Fruit fly (Drosophila melanogaster): ENCODE data around the gene CG43074.

Gene CG43074

DNA sequence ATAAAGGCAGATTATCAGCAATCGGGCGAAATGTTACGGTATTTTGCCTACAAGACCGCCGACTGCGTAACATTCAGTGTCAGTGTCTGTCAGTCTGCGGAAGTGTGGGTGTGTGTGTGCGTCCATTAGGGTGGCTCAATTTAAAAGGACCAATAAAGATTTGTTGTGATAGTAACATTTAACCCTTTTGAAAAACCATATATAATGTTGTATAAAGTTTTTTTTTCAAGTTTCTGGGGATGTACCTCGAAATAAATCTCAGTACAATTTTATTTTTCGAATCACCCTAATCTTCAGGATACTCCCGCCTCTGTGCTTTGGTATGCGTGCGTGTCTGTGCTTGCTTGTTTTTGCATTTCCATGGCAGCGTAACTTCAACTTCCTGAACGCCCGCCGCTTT is 11.7 kb downstream of the CG43074 start (continued):
- TF ChIP-seq dpn (GFP tag; optimal IDR thresholded peaks at IDR 0.05) (peak; percentile 61 to 64), esg (GFP tag; conservative IDR thresholded peaks at IDR 0.05) (peak; percentile 62), dm (GFP tag; optimal IDR thresholded peaks at IDR 0.05) (peak; percentile 27), gsb (GFP tag; IDR thresholded peaks at IDR 0.05) (peak; percentile 57; the same call in 1 of the 2 replicates), Sin3A (optimal IDR thresholded peaks at IDR 0.05) (no peak), phol (tag; optimal IDR thresholded peaks at IDR 0.05) (peak; percentile 43), CG10543 (GFP tag; optimal IDR thresholded peaks at IDR 0.05) (peak; percentile 67), ara (GFP tag; IDR thresholded peaks at IDR 0.05) (peak; percentile 27; the same call in 1 of the 2 replicates), CG16813 (GFP tag; IDR thresholded peaks at IDR 0.05; ENCODE audit: partially characterized antibody) (no peak), CG4404 (GFP tag; IDR thresholded peaks at IDR 0.05) (0 out of 2 replicates have a peak, but pooled peaks have one; percentile 14), CG5180 (GFP tag; optimal IDR thresholded peaks at IDR 0.05) (peak; percentile 49), CG2129 (GFP tag; IDR thresholded peaks at IDR 0.05; ENCODE audit: partially characterized antibody) (no peak), emc (GFP tag; optimal IDR thresholded peaks at IDR 0.05) (no peak), CG16863 (GFP tag; optimal IDR thresholded peaks at IDR 0.05) (peak; percentile 65), MTF-1 (GFP tag; optimal IDR thresholded peaks at IDR 0.05; ENCODE audit: borderline replicate concordance) (peak; percentile 56), Rfx (GFP tag; IDR thresholded peaks at IDR 0.05) (peak; percentile 86), CG18764 (GFP tag; optimal IDR thresholded peaks at IDR 0.05) (no peak), pb (GFP tag; optimal IDR thresholded peaks at IDR 0.05) (peak; percentile 42), seq (GFP tag; IDR thresholded peaks at IDR 0.05) (peak; percentile 81), rib (GFP tag; IDR thresholded peaks at IDR 0.05) (0 out of 2 replicates have a peak, but pooled peaks have one; percentile 24), Xbp1 (GFP tag; optimal IDR thresholded peaks at IDR 0.05) (peak; percentile 61), CG8924 (tag; optimal IDR thresholded peaks at IDR 0.05) (peak; percentile 77), CG30431 (GFP tag; optimal IDR thresholded peaks at IDR 0.05) (peak; percentile 18), CG30403 (GFP tag; optimal IDR thresholded peaks at IDR 0.05) (peak; percentile 64), ATbp (GFP tag; optimal IDR thresholded peaks at IDR 0.05) (peak; percentile 70), YL-1 (GFP tag; optimal IDR thresholded peaks at IDR 0.05) (peak; percentile 23), CG8765 (GFP tag; IDR thresholded peaks at IDR 0.05) (peak; percentile 48; the same call in 1 of the 2 replicates), Fer1 (GFP tag; optimal IDR thresholded peaks at IDR 0.05) (peak; percentile 94), knrl (GFP tag; IDR thresholded peaks at IDR 0.05; ENCODE audit: partially characterized antibody) (no peak), crp (GFP tag; optimal IDR thresholded peaks at IDR 0.05) (no peak), CG2889 (GFP tag; IDR thresholded peaks at IDR 0.05) (peak; percentile 63; the same call in 1 of the 3 replicates), CG8359 (GFP tag; optimal IDR thresholded peaks at IDR 0.05; ENCODE audit: borderline replicate concordance) (peak; percentile 11), zen (tag; optimal IDR thresholded peaks at IDR 0.05) (peak; percentile 22), danr (GFP tag; IDR thresholded peaks at IDR 0.05) (0 out of 2 replicates have a peak, but pooled peaks have one; percentile 25), ssp (GFP tag; IDR thresholded peaks at IDR 0.05) (no peak; the same call in 1 of the 2 replicates), Abd-B (GFP tag; optimal IDR thresholded peaks at IDR 0.05) (peak; percentile 17), CG34422 (GFP tag; IDR thresholded peaks at IDR 0.05) (peak; percentile 57; the same call in 1 of the 3 replicates), trem (tag; optimal IDR thresholded peaks at IDR 0.05) (no peak), ci (GFP tag; IDR thresholded peaks at IDR 0.05) (peak; percentile 89), Camta (GFP tag; optimal IDR thresholded peaks at IDR 0.05) (peak; percentile 29), z (GFP tag; IDR thresholded peaks at IDR 0.05) (no peak), Bgb (GFP tag; IDR thresholded peaks at IDR 0.05; ENCODE audit: partially characterized antibody) (no peak), Dll (GFP tag; IDR thresholded peaks at IDR 0.05; ENCODE audit: partially characterized antibody) (no peak), CG8388 (GFP tag; optimal IDR thresholded peaks at IDR 0.05) (peak; percentile 39), Ets97D (GFP tag; optimal IDR thresholded peaks at IDR 0.05) (peak; percentile 18), CG10267 (tag; optimal IDR thresholded peaks at IDR 0.05) (peak; percentile 54), NC2β (GFP tag; optimal IDR thresholded peaks at IDR 0.05) (no peak), CG9215 (GFP tag; IDR thresholded peaks at IDR 0.05) (peak; percentile 25; the same call in 1 of the 2 replicates), chm (GFP tag; IDR thresholded peaks at IDR 0.05) (peak; percentile 78; the same call in 1 of the 2 replicates), stwl (tag; optimal IDR thresholded peaks at IDR 0.05) (no peak)
